Worm (Caenorhabditis elegans) whole organism, mixed stage, embryonic: ENCODE data around the gene eyg-1.

ENCODE experiments used
- ces-1 ChIP-seq: fragments of 150-350 bp; optimal IDR thresholded peaks from 2 replicates; lab custom pipeline; 2014; ENCODE audit warnings: missing biosample characterization, missing genetic modification reagents, missing genetic modification characterization
- lin-13 ChIP-seq: fragments of 150-350 bp; optimal IDR thresholded peaks from 2 replicates; lab custom pipeline; 2014; ENCODE audit warnings: missing biosample characterization, missing genetic modification characterization
- mep-1 ChIP-seq: fragments of 150-350 bp; optimal IDR thresholded peaks from 2 replicates; lab custom pipeline; 2017; ENCODE audit warnings: missing biosample characterization, missing genetic modification reagents, missing genetic modification characterization, inconsistent platforms
- nhr-12 ChIP-seq: fragments of 150-350 bp; optimal IDR thresholded peaks from 2 replicates; lab custom pipeline; 2014; ENCODE audit warnings: missing biosample characterization, missing genetic modification characterization
- nhr-237 ChIP-seq: fragments of 150-350 bp; optimal IDR thresholded peaks from 2 replicates; lab custom pipeline; 2014; ENCODE audit warnings: missing biosample characterization, missing genetic modification characterization
- nhr-28 ChIP-seq: fragments of 150-350 bp; optimal IDR thresholded peaks from 2 replicates; lab custom pipeline; 2014; ENCODE audit warnings: missing biosample characterization, missing genetic modification characterization
- nhr-76 ChIP-seq: sonication (generic microtip); optimal IDR thresholded peaks from 2 replicates; lab custom pipeline; 2017; ENCODE audit warnings: missing biosample characterization, missing genetic modification characterization
- pha-4 ChIP-seq: fragments of 150-350 bp; optimal IDR thresholded peaks from 2 replicates; lab custom pipeline; 2018; ENCODE audit warnings: missing biosample characterization, missing genetic modification reagents, missing genetic modification characterization
- snpc-4 ChIP-seq: fragments of 150-350 bp; optimal IDR thresholded peaks from 2 replicates; lab custom pipeline; 2014; ENCODE audit warnings: missing biosample characterization, missing genetic modification characterization
- ztf-11 ChIP-seq: fragments of 150-350 bp; optimal IDR thresholded peaks from 2 replicates; lab custom pipeline; 2014; ENCODE audit warnings: missing biosample characterization, missing genetic modification characterization

ce11 chrII:9841985-9842505 is 14.3 kb upstream of the eyg-1 start, which contains the start of gene rnh-1.2:
- TF ChIP-seq ces-1 (GFP tag; lab: Kevin White, UChicago): no peak
- no peak for TF ChIP-seq lin-13
- TF ChIP-seq snpc-4 (tag; lab: Kevin White, UChicago): no peak
- TF ChIP-seq mep-1: no peak
- TF ChIP-seq nhr-76 (tag; lab: Kevin White, UChicago): no peak
- TF ChIP-seq pha-4 (tag; lab: Kevin White, UChicago): no peak
- no peak for TF ChIP-seq nhr-12 (tag; lab: Kevin White, UChicago)
- no peak for TF ChIP-seq nhr-237
- no peak for TF ChIP-seq ztf-11
- TF ChIP-seq nhr-28 (tag; lab: Kevin White, UChicago): no peak
